Worm (Caenorhabditis elegans) whole organism, young adult: Measurements from ENCODE around the gene mdt-28.
A peak's percentile ranks its signal among the peaks of the same experiment; 100 is the strongest.

ENCODE experiments used
- D2030.7 ChIP-seq: fragments of 200-800 bp; sonication (Bioruptor generic); IDR thresholded peaks from 2 replicates; pipeline ENCODE4 v1.3.6; 2022; ENCODE audit warnings: missing genetic modification reagents, missing genetic modification characterization, missing compliant biosample characterization
- F37B4.10 ChIP-seq: fragments of 200-800 bp; sonication (Bioruptor generic); IDR thresholded peaks from 2 replicates; pipeline ENCODE4 v1.3.6; 2022; ENCODE audit warnings: missing genetic modification characterization, missing compliant biosample characterization
- K11D2.4 ChIP-seq: fragments of 200-800 bp; sonication (Bioruptor generic); IDR thresholded peaks from 2 replicates; pipeline ENCODE4 v1.3.6; 2022; ENCODE audit warnings: missing genetic modification reagents, missing genetic modification characterization, missing compliant biosample characterization
- K12H6.12 ChIP-seq: fragments of 200-800 bp; sonication (Bioruptor generic); optimal IDR thresholded peaks from 2 replicates; lab custom pipeline; 2018; ENCODE audit warnings: mild to moderate bottlenecking, missing genetic modification characterization, missing compliant biosample characterization
- ZK185.1 ChIP-seq: sonication (generic microtip); optimal IDR thresholded peaks from 2 replicates; lab custom pipeline; 2016; ENCODE audit warnings: mild to moderate bottlenecking, missing genetic modification characterization, missing compliant biosample characterization; ENCODE audit not compliant: poor library complexity, severe bottlenecking
- ama-1 ChIP-seq, 3 experiments: fragments of 150-350 bp in 1 of 3; sonication (generic microtip) in 2 of 3; optimal IDR thresholded peaks; 2 replicates each; lab custom pipeline; 2014 to 2018; ENCODE audit warnings: missing biosample characterization in 2 of 3, missing genetic modification characterization in 2 of 3, missing genetic modification reagents in 2 of 3
- athp-1 ChIP-seq: sonication (generic microtip); optimal IDR thresholded peaks from 2 replicates; lab custom pipeline; 2017; ENCODE audit warnings: mild to moderate bottlenecking, missing genetic modification characterization, missing compliant biosample characterization
- attf-5 ChIP-seq: fragments of 200-800 bp; sonication (Bioruptor generic); optimal IDR thresholded peaks from 2 replicates; lab custom pipeline; 2018; ENCODE audit warnings: mild to moderate bottlenecking, missing genetic modification characterization, missing compliant biosample characterization
- attf-6 ChIP-seq: fragments of 200-800 bp; sonication (Bioruptor generic); IDR thresholded peaks from 2 replicates; pipeline ENCODE4 v1.3.6; 2022; ENCODE audit warnings: missing genetic modification reagents, missing genetic modification characterization, missing compliant biosample characterization
- cebp-1 ChIP-seq, 2 experiments: fragments of 200-800 bp in 1 of 2; sonication (Bioruptor generic) in 1 of 2; sonication (generic microtip) in 1 of 2; IDR thresholded peaks in 1 of 2; optimal IDR thresholded peaks in 1 of 2; 2 replicates each; pipeline versions ENCODE4 v1.3.6 to Lab custom; 2017 to 2022; ENCODE audit warnings: missing compliant biosample characterization in 2 of 2, missing genetic modification characterization in 2 of 2, mild to moderate bottlenecking in 1 of 2, missing genetic modification reagents in 1 of 2, moderate library complexity in 1 of 2
- ceh-27 ChIP-seq: fragments of 200-800 bp; sonication (Bioruptor generic); optimal IDR thresholded peaks from 2 replicates; lab custom pipeline; 2018; ENCODE audit warnings: mild to moderate bottlenecking, missing genetic modification characterization, moderate library complexity, missing compliant biosample characterization
- chd-7 ChIP-seq: sonication (generic microtip); optimal IDR thresholded peaks from 2 replicates; lab custom pipeline; 2016; ENCODE audit warnings: mild to moderate bottlenecking, missing genetic modification characterization, moderate library complexity, missing compliant biosample characterization
- die-1 ChIP-seq: sonication (generic microtip); optimal IDR thresholded peaks from 2 replicates; lab custom pipeline; 2016; ENCODE audit warnings: missing genotype, mild to moderate bottlenecking, missing genetic modification characterization, missing compliant biosample characterization
- egl-18 ChIP-seq: fragments of 200-800 bp; sonication (Bioruptor generic); IDR thresholded peaks from 2 replicates; pipeline ENCODE4 v1.3.6; 2022; ENCODE audit warnings: missing genetic modification reagents, missing genetic modification characterization, missing compliant biosample characterization
- egl-44 ChIP-seq: fragments of 200-800 bp; sonication (Bioruptor generic); IDR thresholded peaks from 2 replicates; pipeline ENCODE4 v1.3.6; 2022; ENCODE audit warnings: missing genetic modification reagents, missing genetic modification characterization, missing compliant biosample characterization
- ekl-4 ChIP-seq: fragments of 200-800 bp; sonication (Bioruptor generic); IDR thresholded peaks from 2 replicates; pipeline ENCODE4 v1.3.6; 2022; ENCODE audit warnings: missing genetic modification reagents, missing genetic modification characterization, missing compliant biosample characterization
- ets-4 ChIP-seq: fragments of 200-800 bp; sonication (Bioruptor generic); optimal IDR thresholded peaks from 2 replicates; lab custom pipeline; 2018; ENCODE audit warnings: mild to moderate bottlenecking, missing genetic modification characterization, missing compliant biosample characterization
- hmg-1.2 ChIP-seq: fragments of 200-800 bp; sonication (Bioruptor generic); IDR thresholded peaks from 2 replicates; pipeline ENCODE4 v1.3.6; 2022; ENCODE audit warnings: missing genetic modification reagents, missing genetic modification characterization, missing compliant biosample characterization
- hmg-20 ChIP-seq: fragments of 200-800 bp; sonication (Bioruptor generic); IDR thresholded peaks from 2 replicates; pipeline ENCODE4 v1.3.6; 2022; ENCODE audit warnings: missing genetic modification reagents, missing genetic modification characterization, missing compliant biosample characterization
- hsf-1 ChIP-seq: fragments of 200-800 bp; sonication (Bioruptor generic); IDR thresholded peaks from 2 replicates; pipeline ENCODE4 v1.3.6; 2022; ENCODE audit warnings: missing genetic modification reagents, missing genetic modification characterization, missing compliant biosample characterization
- lag-1 ChIP-seq: fragments of 200-800 bp; sonication (Bioruptor generic); IDR thresholded peaks from 2 replicates; pipeline ENCODE4 v1.3.6; 2022; ENCODE audit warnings: missing genetic modification reagents, missing genetic modification characterization, missing compliant biosample characterization
- let-526 ChIP-seq: fragments of 200-800 bp; sonication (Bioruptor generic); IDR thresholded peaks from 2 replicates; pipeline ENCODE4 v1.3.6; 2022; ENCODE audit warnings: missing genetic modification reagents, missing genetic modification characterization, missing compliant biosample characterization
- lin-26 ChIP-seq: fragments of 200-800 bp; sonication (Bioruptor generic); IDR thresholded peaks from 2 replicates; pipeline ENCODE4 v1.3.6; 2022; ENCODE audit warnings: missing genetic modification reagents, missing genetic modification characterization, missing compliant biosample characterization
- lin-40 ChIP-seq: sonication (generic microtip); optimal IDR thresholded peaks from 2 replicates; lab custom pipeline; 2016; ENCODE audit warnings: missing genetic modification characterization, mild to moderate bottlenecking, missing compliant biosample characterization, missing genotype, missing genetic modification reagents
- lin-54 ChIP-seq: fragments of 200-800 bp; sonication (Bioruptor generic); optimal IDR thresholded peaks from 2 replicates; lab custom pipeline; 2018; ENCODE audit warnings: mild to moderate bottlenecking, missing genetic modification characterization, missing compliant biosample characterization
- lsl-1 ChIP-seq: fragments of 200-800 bp; sonication (Bioruptor generic); optimal IDR thresholded peaks from 2 replicates; lab custom pipeline; 2018; ENCODE audit warnings: mild to moderate bottlenecking, missing genetic modification characterization, moderate library complexity, missing compliant biosample characterization
- madf-8 ChIP-seq: fragments of 200-800 bp; sonication (Bioruptor generic); conservative IDR thresholded peaks from 2 replicates; pipeline ENCODE4 v1.3.6; 2022; ENCODE audit warnings: missing genetic modification reagents, missing genetic modification characterization, missing compliant biosample characterization
- nfya-1 ChIP-seq: sonication (generic microtip); optimal IDR thresholded peaks from 2 replicates; lab custom pipeline; 2017; ENCODE audit warnings: antibody characterized with exemption, missing compliant biosample characterization, missing genetic modification characterization, borderline replicate concordance; ENCODE audit not compliant: insufficient read depth
- nfyb-1 ChIP-seq: fragments of 200-800 bp; sonication (Bioruptor generic); IDR thresholded peaks from 2 replicates; pipeline ENCODE4 v1.3.6; 2022; ENCODE audit warnings: missing genetic modification reagents, missing genetic modification characterization, missing compliant biosample characterization
- nhr-27 ChIP-seq: fragments of 200-800 bp; sonication (Bioruptor generic); optimal IDR thresholded peaks from 2 replicates; lab custom pipeline; 2018; ENCODE audit warnings: mild to moderate bottlenecking, missing genetic modification characterization, moderate library complexity, missing compliant biosample characterization
- nhr-80 ChIP-seq: sonication (generic microtip); optimal IDR thresholded peaks from 2 replicates; lab custom pipeline; 2016; ENCODE audit warnings: missing genetic modification characterization, missing compliant biosample characterization
- rcor-1 ChIP-seq: fragments of 200-800 bp; sonication (Bioruptor generic); IDR thresholded peaks from 2 replicates; pipeline ENCODE4 v1.3.6; 2022; ENCODE audit warnings: missing genetic modification reagents, missing genetic modification characterization, missing compliant biosample characterization
- repo-1 ChIP-seq: sonication (generic microtip); optimal IDR thresholded peaks from 2 replicates; lab custom pipeline; 2017; ENCODE audit warnings: mild to moderate bottlenecking, missing genetic modification characterization, missing compliant biosample characterization
- snpc-4 ChIP-seq, 5 experiments: fragments of 150-350 bp in 1 of 5; sonication (generic microtip) in 4 of 5; optimal IDR thresholded peaks; 2 replicates each; lab custom pipeline; 2014 to 2018; ENCODE audit warnings: missing genetic modification characterization in 5 of 5, missing biosample characterization in 3 of 5, antibody characterized with exemption in 2 of 5, mild to moderate bottlenecking in 2 of 5, missing compliant biosample characterization in 2 of 5, missing genotype in 2 of 5, moderate library complexity in 2 of 5, missing genetic modification reagents in 1 of 5
- tlf-1 ChIP-seq: fragments of 200-800 bp; sonication (Bioruptor generic); optimal IDR thresholded peaks from 2 replicates; lab custom pipeline; 2018; ENCODE audit warnings: mild to moderate bottlenecking, missing genetic modification characterization, missing compliant biosample characterization
- xnd-1 ChIP-seq: sonication (generic microtip); optimal IDR thresholded peaks from 2 replicates; lab custom pipeline; 2016; ENCODE audit warnings: missing genotype, missing genetic modification reagents, missing genetic modification characterization, missing compliant biosample characterization
- zim-3 ChIP-seq: sonication (generic microtip); optimal IDR thresholded peaks from 2 replicates; lab custom pipeline; 2017; ENCODE audit warnings: mild to moderate bottlenecking, missing genetic modification characterization, moderate library complexity, missing compliant biosample characterization
- ztf-22 ChIP-seq: fragments of 200-800 bp; sonication (Bioruptor generic); optimal IDR thresholded peaks from 2 replicates; lab custom pipeline; 2018; ENCODE audit warnings: mild to moderate bottlenecking, missing genetic modification characterization, moderate library complexity, missing compliant biosample characterization
- ztf-26 ChIP-seq: sonication (generic microtip); optimal IDR thresholded peaks from 2 replicates; lab custom pipeline; 2017; ENCODE audit warnings: missing genetic modification characterization, missing compliant biosample characterization
- ztf-3 ChIP-seq: fragments of 200-800 bp; sonication (Bioruptor generic); optimal IDR thresholded peaks from 2 replicates; lab custom pipeline; 2018; ENCODE audit warnings: mild to moderate bottlenecking, missing genetic modification characterization, missing compliant biosample characterization
- ztf-6 ChIP-seq: fragments of 200-800 bp; sonication (Bioruptor generic); IDR thresholded peaks from 2 replicates; pipeline ENCODE4 v1.3.6; 2022; ENCODE audit warnings: missing genetic modification reagents, missing genetic modification characterization, missing compliant biosample characterization

The mdt-28 gene

DNA sequence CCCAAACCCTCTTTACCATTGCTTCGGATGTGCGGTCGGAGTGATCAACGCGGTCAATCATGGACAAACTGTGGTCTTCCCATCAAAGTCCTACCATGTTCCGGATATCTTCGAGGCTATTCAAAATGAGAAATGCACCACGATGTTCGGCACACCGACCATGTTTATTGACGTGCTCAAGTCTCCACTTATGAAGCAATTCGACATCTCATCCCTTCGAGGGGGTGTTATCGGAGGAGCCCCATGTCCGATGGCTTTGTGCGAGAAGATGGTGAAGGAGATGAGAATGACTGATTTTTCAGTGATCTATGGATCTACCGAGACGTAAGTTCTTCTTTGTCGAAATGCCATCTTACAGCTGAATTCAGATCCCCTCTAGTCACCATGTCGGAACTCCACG lies 6.8 kb downstream of the mdt-28 start:
- TF ChIP-seq rcor-1 (GFP tag; lab: Robert Waterston, UW) (no peak), nhr-27 (tag; lab: Kevin White, UChicago) (no peak), attf-5 (no peak), ama-1 (optimal IDR thresholded peaks at IDR 0.05; lab: Kevin White, UChicago) (peak; percentile 42), ama-1 (GFP tag; optimal IDR thresholded peaks at IDR 0.05; lab: Kevin White, UChicago) (no peak), ztf-26 (no peak)

DNA sequence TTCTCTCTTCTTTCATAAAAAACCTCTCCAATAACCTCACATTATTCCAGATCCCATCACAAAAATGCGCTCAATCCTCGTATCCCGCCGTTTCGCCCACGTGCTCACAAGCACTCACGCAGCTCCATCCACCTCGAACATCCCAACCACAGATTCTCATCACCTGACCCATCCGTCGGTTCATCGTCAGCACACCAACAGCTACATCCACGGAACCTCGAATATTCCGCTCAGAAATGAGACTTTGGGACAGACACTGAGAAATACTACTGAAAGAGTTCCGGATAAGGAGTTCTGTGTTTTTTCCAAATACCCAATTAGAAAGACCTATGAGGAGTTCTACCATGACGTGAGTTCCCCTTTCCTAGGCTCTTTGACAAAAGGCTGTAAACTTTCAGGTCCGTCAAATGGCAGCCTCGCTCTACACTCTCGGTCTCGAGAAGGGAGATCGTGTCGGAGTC lies 7.8 kb downstream of the mdt-28 start, which contains the start of gene acs-2:
acs-2 (plus strand) TSS at position 51 of the 461 bp plus-strand sequence.
- TF ChIP-seq ama-1 (optimal IDR thresholded peaks at IDR 0.05; lab: Kevin White, UChicago) (peak; percentile 85), ama-1 (GFP tag; optimal IDR thresholded peaks at IDR 0.05; lab: Kevin White, UChicago) (no peak), hsf-1 (GFP tag; lab: Robert Waterston, UW) (peak; percentile 32; the same call in 1 of the 2 replicates), ztf-3 (GFP tag; lab: Kevin White, UChicago) (no peak)

DNA sequence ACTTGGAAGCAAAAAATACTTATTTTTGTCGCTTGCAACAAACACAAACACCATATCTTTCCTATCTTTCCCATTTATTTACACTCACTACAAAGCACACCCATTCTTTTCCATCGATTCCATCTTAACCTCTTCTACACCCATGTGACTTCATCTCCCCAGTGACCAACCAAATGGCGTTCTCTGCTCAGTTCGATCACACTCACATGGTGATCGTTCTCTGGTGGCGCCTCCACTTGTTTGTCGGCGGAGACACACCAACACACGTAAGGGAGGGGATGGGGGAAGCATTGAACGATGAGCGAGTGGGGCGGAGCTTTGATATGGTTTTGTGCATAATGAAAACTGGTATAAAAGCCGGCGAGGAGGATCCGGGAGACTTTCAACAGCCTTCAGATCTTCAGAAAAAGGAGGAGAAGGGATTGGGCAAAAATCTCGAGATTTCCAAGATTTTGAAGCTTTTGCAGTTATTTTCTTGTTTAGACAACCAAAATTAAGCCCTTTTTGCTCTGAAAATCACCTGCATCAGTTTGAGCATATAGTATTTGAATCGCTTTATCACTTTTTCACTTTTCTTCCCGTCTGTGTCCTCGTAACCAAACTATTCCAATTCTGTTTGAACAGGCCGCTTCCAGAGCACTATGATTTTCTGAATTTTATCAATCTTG lies 8.6 kb downstream of the mdt-28 start:
- no peak for TF ChIP-seq ekl-4 (GFP tag; lab: Robert Waterston, UW)
- TF ChIP-seq snpc-4 (GFP tag; optimal IDR thresholded peaks at IDR 0.05; lab: Kevin White, UChicago): no peak
- TF ChIP-seq snpc-4 (tag; optimal IDR thresholded peaks at IDR 0.05; lab: Kevin White, UChicago): peak; percentile 61 to 72 (median 64)
- peak; percentile 45 for TF ChIP-seq attf-5
- TF ChIP-seq lin-26 (GFP tag; lab: Robert Waterston, UW): 0 out of 2 replicates have a peak, but pooled peaks have one; percentile 50
- TF ChIP-seq ZK185.1 (tag; lab: Kevin White, UChicago): peak; percentile 52
- 0 out of 2 replicates have a peak, but pooled peaks have one; percentile 15 for TF ChIP-seq nfyb-1
- TF ChIP-seq ets-4 (GFP tag; lab: Kevin White, UChicago): no peak
- TF ChIP-seq lin-40 (tag; lab: Kevin White, UChicago): peak; percentile 66
- no peak for TF ChIP-seq madf-8
- TF ChIP-seq ztf-6 (GFP tag; lab: Robert Waterston, UW): 0 out of 2 replicates have a peak, but pooled peaks have one; percentile 16
- no peak for TF ChIP-seq repo-1
- TF ChIP-seq nfya-1: no peak
- no peak for TF ChIP-seq F37B4.10 (GFP tag; lab: Robert Waterston, UW)
- TF ChIP-seq egl-44 (GFP tag; lab: Robert Waterston, UW): peak; percentile 52; the same call in 1 of the 2 replicates
- TF ChIP-seq athp-1 (tag; lab: Kevin White, UChicago): no peak
- 0 out of 2 replicates have a peak, but pooled peaks have one; percentile 55 for TF ChIP-seq let-526 (GFP tag; lab: Robert Waterston, UW)
- TF ChIP-seq lin-54 (GFP tag; lab: Kevin White, UChicago): peak; percentile 37
- TF ChIP-seq zim-3 (tag; lab: Kevin White, UChicago): no peak
- peak; percentile 78 for TF ChIP-seq K12H6.12 (tag; lab: Kevin White, UChicago)
- peak; percentile 47 for TF ChIP-seq nhr-80 (tag; lab: Kevin White, UChicago)
- TF ChIP-seq hmg-1.2 (GFP tag; lab: Robert Waterston, UW): peak; percentile 33; the same call in 1 of the 2 replicates
- TF ChIP-seq ztf-22 (GFP tag; lab: Kevin White, UChicago): no peak
- TF ChIP-seq hmg-20 (GFP tag; lab: Robert Waterston, UW): no peak
- TF ChIP-seq K11D2.4 (GFP tag; lab: Robert Waterston, UW): peak; percentile 61; the same call in 1 of the 2 replicates
- no peak for TF ChIP-seq D2030.7 (GFP tag; lab: Robert Waterston, UW)
- TF ChIP-seq die-1 (tag; lab: Kevin White, UChicago): peak; percentile 34
- no peak for TF ChIP-seq lag-1 (GFP tag; lab: Robert Waterston, UW)
- peak; percentile 5 for TF ChIP-seq tlf-1 (GFP tag; lab: Kevin White, UChicago)
- no peak for TF ChIP-seq attf-6
- TF ChIP-seq chd-7 (tag; lab: Kevin White, UChicago): peak; percentile 55
- TF ChIP-seq ceh-27: peak; percentile 37
- TF ChIP-seq lsl-1 (GFP tag; lab: Kevin White, UChicago): no peak
- TF ChIP-seq xnd-1 (tag; lab: Kevin White, UChicago): no peak
- TF ChIP-seq cebp-1 (GFP tag; IDR thresholded peaks at IDR 0.05; lab: Robert Waterston, UW): 0 out of 2 replicates have a peak, but pooled peaks have one; percentile 18
- TF ChIP-seq cebp-1 (tag; optimal IDR thresholded peaks at IDR 0.05; lab: Kevin White, UChicago): peak; percentile 75
- no peak for TF ChIP-seq egl-18 (GFP tag; lab: Robert Waterston, UW)
